Fruit fly (Drosophila melanogaster) whole organism, embryonic: Measurements from ENCODE around the gene QIL1.

Source experiments
- Abd-B ChIP-seq: fragments of 200-800 bp; sonication (Bioruptor generic); optimal IDR thresholded peaks from 2 replicates; lab custom pipeline; 2018; ENCODE audit warnings: missing biosample characterization, mild to moderate bottlenecking, missing genetic modification characterization, moderate library complexity
- B-H2 ChIP-seq: fragments of 200-800 bp; sonication (Bioruptor generic); optimal IDR thresholded peaks from 2 replicates; lab custom pipeline; 2018; ENCODE audit warnings: missing biosample characterization, mild to moderate bottlenecking, missing genetic modification characterization
- Bteb2 ChIP-seq: fragments of 200-800 bp; sonication (Bioruptor generic); optimal IDR thresholded peaks from 2 replicates; lab custom pipeline; 2016; ENCODE audit warnings: missing biosample characterization, missing genetic modification characterization
- CG10147 ChIP-seq: fragments of 200-800 bp; sonication (Bioruptor generic); optimal IDR thresholded peaks from 2 replicates; lab custom pipeline; 2019; ENCODE audit warnings: missing biosample characterization, mild to moderate bottlenecking, missing genetic modification characterization, moderate library complexity
- CG1024 ChIP-seq: fragments of 200-800 bp; sonication (Bioruptor generic); IDR thresholded peaks from 2 replicates; pipeline ENCODE4 v1.3.6; 2022; ENCODE audit warnings: missing biosample characterization, missing genetic modification characterization
- CG12391 ChIP-seq: fragments of 200-800 bp; sonication (Bioruptor generic); optimal IDR thresholded peaks from 3 replicates; lab custom pipeline; 2018; ENCODE audit warnings: missing biosample characterization, mild to moderate bottlenecking, missing genetic modification characterization, moderate library complexity
- CG13894 ChIP-seq: fragments of 200-800 bp; sonication (Bioruptor generic); optimal IDR thresholded peaks from 3 replicates; lab custom pipeline; 2018; ENCODE audit warnings: missing biosample characterization, mild to moderate bottlenecking, missing genetic modification characterization, moderate library complexity
- CG1603 ChIP-seq: fragments of 200-800 bp; sonication (Bioruptor generic); optimal IDR thresholded peaks from 2 replicates; lab custom pipeline; 2019; ENCODE audit warnings: missing biosample characterization, mild to moderate bottlenecking, missing genetic modification characterization, moderate library complexity
- CG18619 ChIP-seq: fragments of 200-800 bp; sonication (Bioruptor generic); optimal IDR thresholded peaks from 3 replicates; lab custom pipeline; 2017; ENCODE audit warnings: missing biosample characterization, mild to moderate bottlenecking, missing genetic modification characterization
- CG2116 ChIP-seq: fragments of 200-800 bp; sonication (Bioruptor generic); optimal IDR thresholded peaks from 3 replicates; lab custom pipeline; 2018; ENCODE audit warnings: missing biosample characterization, mild to moderate bottlenecking, missing genetic modification characterization
- CG32532 ChIP-seq: fragments of 200-800 bp; sonication (Bioruptor generic); IDR thresholded peaks from 2 replicates; pipeline ENCODE4 v1.3.6; 2022; ENCODE audit warnings: missing biosample characterization, missing genetic modification characterization
- CG32767 ChIP-seq: fragments of 200-800 bp; sonication (Bioruptor generic); IDR thresholded peaks from 2 replicates; pipeline ENCODE4 v1.3.6; 2022; ENCODE audit warnings: missing biosample characterization, missing genetic modification characterization
- CG33557 ChIP-seq: fragments of 200-800 bp; sonication (Bioruptor generic); optimal IDR thresholded peaks from 2 replicates; lab custom pipeline; 2019; ENCODE audit warnings: missing biosample characterization, mild to moderate bottlenecking, missing genetic modification characterization, moderate library complexity
- CG4424 ChIP-seq: fragments of 200-800 bp; sonication (Bioruptor generic); optimal IDR thresholded peaks from 3 replicates; lab custom pipeline; 2016; ENCODE audit warnings: missing biosample characterization, missing genetic modification characterization
- CG6683 ChIP-seq: fragments of 200-800 bp; sonication (Bioruptor generic); optimal IDR thresholded peaks from 2 replicates; lab custom pipeline; 2017; ENCODE audit warnings: missing biosample characterization, mild to moderate bottlenecking, missing genetic modification characterization, missing genetic modification reagents
- CG7963 ChIP-seq: fragments of 200-800 bp; sonication (Bioruptor generic); IDR thresholded peaks from 3 replicates; pipeline ENCODE4 v1.3.6; 2022; ENCODE audit warnings: missing biosample characterization, missing genetic modification characterization; ENCODE audit not compliant: partially characterized antibody
- CG9609 ChIP-seq: fragments of 200-800 bp; sonication (Bioruptor generic); optimal IDR thresholded peaks from 3 replicates; lab custom pipeline; 2016; ENCODE audit warnings: missing biosample characterization, missing genetic modification characterization
- CG9932 ChIP-seq: fragments of 200-800 bp; sonication (Bioruptor generic); IDR thresholded peaks from 2 replicates; pipeline ENCODE4 v1.3.6; 2022; ENCODE audit warnings: missing biosample characterization, missing genetic modification characterization
- Kr ChIP-seq: fragments of 200-800 bp; sonication (Bioruptor generic); optimal IDR thresholded peaks from 2 replicates; lab custom pipeline; 2017; ENCODE audit warnings: missing biosample characterization, mild to moderate bottlenecking, missing genetic modification characterization
- Lhr ChIP-seq: fragments of 200-800 bp; sonication (Bioruptor generic); optimal IDR thresholded peaks from 3 replicates; lab custom pipeline; 2017; ENCODE audit warnings: mild to moderate bottlenecking, missing biosample characterization, missing genetic modification reagents, missing genetic modification characterization
- Mad ChIP-seq: fragments of 200-800 bp; sonication (Bioruptor generic); optimal IDR thresholded peaks from 2 replicates; lab custom pipeline; 2016; ENCODE audit warnings: missing biosample characterization, missing genetic modification characterization
- NfI ChIP-seq: fragments of 200-800 bp; sonication (Bioruptor generic); optimal IDR thresholded peaks from 3 replicates; lab custom pipeline; 2018; ENCODE audit warnings: missing biosample characterization, mild to moderate bottlenecking, missing genetic modification characterization, moderate library complexity
- Poxn ChIP-seq: fragments of 200-800 bp; sonication (Bioruptor generic); IDR thresholded peaks from 2 replicates; pipeline ENCODE4 v1.3.6; 2022; ENCODE audit warnings: missing biosample characterization, missing genetic modification characterization
- Rx ChIP-seq: fragments of 200-800 bp; sonication (Bioruptor generic); IDR thresholded peaks from 2 replicates; pipeline ENCODE4 v1.3.6; 2022; ENCODE audit warnings: missing biosample characterization, missing genetic modification characterization
- Scr ChIP-seq: fragments of 200-800 bp; sonication (Bioruptor generic); IDR thresholded peaks from 2 replicates; pipeline ENCODE4 v1.3.6; 2022; ENCODE audit warnings: missing biosample characterization, missing genetic modification characterization; ENCODE audit not compliant: partially characterized antibody
- Sry-δ ChIP-seq: fragments of 200-800 bp; sonication (Bioruptor generic); optimal IDR thresholded peaks from 2 replicates; lab custom pipeline; 2016; ENCODE audit warnings: missing biosample characterization, missing genetic modification characterization
- al ChIP-seq: fragments of 200-800 bp; sonication (Bioruptor generic); IDR thresholded peaks from 2 replicates; pipeline ENCODE4 v1.3.6; 2022; ENCODE audit warnings: missing biosample characterization, missing genetic modification characterization
- ci ChIP-seq: fragments of 200-800 bp; sonication (Bioruptor generic); IDR thresholded peaks from 3 replicates; pipeline ENCODE4 v1.3.6; 2022; ENCODE audit warnings: missing biosample characterization, missing genetic modification characterization
- dmrt11E ChIP-seq: fragments of 200-800 bp; sonication (Bioruptor generic); optimal IDR thresholded peaks from 3 replicates; lab custom pipeline; 2018; ENCODE audit warnings: missing biosample characterization, mild to moderate bottlenecking, missing genetic modification characterization, moderate library complexity
- dysf ChIP-seq: fragments of 200-800 bp; sonication (Bioruptor generic); IDR thresholded peaks from 3 replicates; pipeline ENCODE4 v1.3.6; 2022; ENCODE audit warnings: missing biosample characterization, missing genetic modification characterization
- eyg ChIP-seq: fragments of 200-800 bp; sonication (Bioruptor generic); optimal IDR thresholded peaks from 3 replicates; lab custom pipeline; 2016; ENCODE audit warnings: missing biosample characterization, missing genetic modification characterization
- fd96Cb ChIP-seq: fragments of 200-800 bp; sonication (Bioruptor generic); optimal IDR thresholded peaks from 2 replicates; lab custom pipeline; 2018; ENCODE audit warnings: missing biosample characterization, mild to moderate bottlenecking, missing genetic modification characterization, moderate library complexity
- gro ChIP-seq: fragments of 200-800 bp; sonication (Bioruptor generic); optimal IDR thresholded peaks from 2 replicates; lab custom pipeline; 2016; ENCODE audit warnings: missing biosample characterization, missing genetic modification characterization
- ind ChIP-seq: fragments of 200-800 bp; sonication (Bioruptor generic); optimal IDR thresholded peaks from 3 replicates; lab custom pipeline; 2016; ENCODE audit warnings: missing biosample characterization, missing genetic modification characterization
- kay ChIP-seq: fragments of 200-800 bp; sonication (Bioruptor generic); optimal IDR thresholded peaks from 2 replicates; lab custom pipeline; 2016; ENCODE audit warnings: missing biosample characterization, missing genetic modification characterization
- kni ChIP-seq: fragments of 200-800 bp; sonication (Bioruptor generic); optimal IDR thresholded peaks from 3 replicates; lab custom pipeline; 2017; ENCODE audit warnings: mild to moderate bottlenecking, missing biosample characterization, missing genetic modification reagents, missing genetic modification characterization
- lola ChIP-seq, 3 experiments: fragments of >200 bp in 2 of 3; fragments of 200-800 bp in 1 of 3; sonication (Bioruptor generic) in 1 of 3; optimal IDR thresholded peaks; 2 replicates each; lab custom pipeline; 2017 to 2019; ENCODE audit warnings: missing biosample characterization in 3 of 3, missing genetic modification characterization in 3 of 3, mild to moderate bottlenecking in 1 of 3, moderate library complexity in 1 of 3
- oc ChIP-seq: fragments of 200-800 bp; sonication (Bioruptor generic); optimal IDR thresholded peaks from 2 replicates; lab custom pipeline; 2018; ENCODE audit warnings: missing biosample characterization, mild to moderate bottlenecking, missing genetic modification characterization, moderate library complexity
- prd ChIP-seq, 3 experiments: fragments of >200 bp in 2 of 3; fragments of 200-800 bp in 1 of 3; sonication (Bioruptor generic) in 1 of 3; optimal IDR thresholded peaks in 2 of 3; IDR thresholded peaks in 1 of 3; 2 replicates in 2 of 3; 3 replicates in 1 of 3; pipeline versions ENCODE4 v1.3.6 to Lab custom; 2017 to 2022; ENCODE audit warnings: missing biosample characterization in 1 of 3, missing genetic modification characterization in 1 of 3
- ro ChIP-seq: fragments of 200-800 bp; sonication (Bioruptor generic); IDR thresholded peaks from 2 replicates; pipeline ENCODE4 v1.3.6; 2022; ENCODE audit warnings: missing biosample characterization, missing genetic modification characterization
- sens ChIP-seq: fragments of 200-800 bp; sonication (Bioruptor generic); peaks from one replicate; lab custom pipeline; 2016; ENCODE audit warnings: missing biosample characterization, missing genetic modification characterization
- sna ChIP-seq: fragments of 200-800 bp; sonication (Bioruptor generic); IDR thresholded peaks from 2 replicates; pipeline ENCODE4 v1.3.6; 2022; ENCODE audit warnings: missing biosample characterization, missing genetic modification characterization; ENCODE audit not compliant: partially characterized antibody
- sob ChIP-seq: fragments of 200-800 bp; sonication (Bioruptor generic); IDR thresholded peaks from 2 replicates; pipeline ENCODE4 v1.3.6; 2022; ENCODE audit warnings: missing biosample characterization, missing genetic modification characterization
- stwl ChIP-seq: fragments of 200-800 bp; sonication (Bioruptor generic); optimal IDR thresholded peaks from 3 replicates; lab custom pipeline; 2018; ENCODE audit warnings: missing biosample characterization, mild to moderate bottlenecking, missing genetic modification characterization, moderate library complexity
- tll ChIP-seq, 2 experiments: fragments of 200-800 bp in 1 of 2; fragments of >200 bp in 1 of 2; sonication (Bioruptor generic) in 1 of 2; optimal IDR thresholded peaks; 2 replicates each; lab custom pipeline; 2017 to 2019; ENCODE audit warnings: missing biosample characterization in 2 of 2, missing genetic modification characterization in 2 of 2, mild to moderate bottlenecking in 1 of 2, moderate library complexity in 1 of 2
- tup ChIP-seq: fragments of 200-800 bp; sonication (Bioruptor generic); optimal IDR thresholded peaks from 2 replicates; lab custom pipeline; 2016; ENCODE audit warnings: missing biosample characterization, mild to moderate bottlenecking, missing genetic modification characterization, moderate library complexity
- usp ChIP-seq: fragments of >200 bp; optimal IDR thresholded peaks from 2 replicates; lab custom pipeline; 2017; ENCODE audit warnings: missing biosample characterization, missing genetic modification characterization
- vvl ChIP-seq: fragments of 200-800 bp; sonication (Bioruptor generic); IDR thresholded peaks from 2 replicates; pipeline ENCODE4 v1.3.6; 2022; ENCODE audit warnings: missing biosample characterization, missing genetic modification characterization

The QIL1 gene

DNA sequence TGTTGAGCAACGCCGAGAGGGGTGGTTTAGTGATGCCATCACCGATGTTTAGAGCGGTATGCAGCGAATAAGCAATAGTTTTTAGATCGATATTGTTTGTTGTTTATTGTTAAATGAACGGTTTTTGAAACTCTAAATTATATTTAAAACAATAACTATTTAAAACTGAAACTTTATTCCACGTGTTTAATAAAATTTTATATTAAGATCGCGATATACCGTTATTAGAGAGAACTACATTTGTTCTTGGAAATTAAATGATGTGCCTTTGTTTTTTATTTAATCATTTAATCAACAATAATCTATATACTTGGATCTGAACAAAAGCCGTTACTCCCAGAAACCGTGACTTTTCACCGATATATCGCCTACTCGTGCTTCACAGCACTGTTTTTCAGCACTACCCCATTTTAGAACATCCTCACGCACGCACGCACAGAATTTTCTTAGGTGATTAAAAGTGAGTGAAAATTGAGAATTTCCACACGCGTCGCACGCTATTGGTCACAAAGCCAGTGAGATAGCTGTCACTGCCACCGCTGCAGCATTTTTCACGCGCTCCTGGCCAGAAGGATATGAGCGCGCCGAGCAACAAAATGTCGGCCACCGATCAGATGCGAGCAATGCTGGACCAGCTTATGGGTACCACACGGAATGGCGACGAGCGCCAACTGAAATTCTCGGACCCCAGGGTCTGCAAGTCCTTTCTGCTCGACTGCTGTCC lies 48.3 kb downstream of the QIL1 start, which contains the start of the genes U4-U6-60K and CG7564 (continued):
- TF ChIP-seq stwl (tag; lab: Kevin White, UChicago), result peak; percentile 25
- TF ChIP-seq Mad, result peak; percentile 52
- peak; percentile 55 for TF ChIP-seq CG4424 (GFP tag; lab: Kevin White, UChicago)
- TF ChIP-seq CG32767 (GFP tag; lab: Robert Waterston, UW), result no peak
- peak; percentile 44 for TF ChIP-seq eyg (GFP tag; lab: Kevin White, UChicago)
- TF ChIP-seq Bteb2 (GFP tag; lab: Kevin White, UChicago), result peak; percentile 12
- peak; percentile 92 for TF ChIP-seq CG7963 (GFP tag; lab: Robert Waterston, UW)
- TF ChIP-seq al (GFP tag; lab: Robert Waterston, UW), result peak; percentile 54
- peak; percentile 70 for TF ChIP-seq kay (GFP tag; lab: Kevin White, UChicago)
- peak; percentile 44 for TF ChIP-seq CG9609
- peak; percentile 33 for TF ChIP-seq B-H2 (GFP tag; lab: Kevin White, UChicago)
- TF ChIP-seq CG1603 (tag; lab: Kevin White, UChicago), result peak; percentile 44
- TF ChIP-seq CG18619 (GFP tag; lab: Kevin White, UChicago), result peak; percentile 71
- no peak for TF ChIP-seq ro
- peak; percentile 51 for TF ChIP-seq CG10147 (GFP tag; lab: Kevin White, UChicago)
- TF ChIP-seq CG6683 (GFP tag; lab: Kevin White, UChicago), result peak; percentile 37
- TF ChIP-seq CG9932 (GFP tag; lab: Robert Waterston, UW), result peak; percentile 95
- no peak for TF ChIP-seq gro (GFP tag; lab: Kevin White, UChicago)
- peak; percentile 15 for TF ChIP-seq tup (GFP tag; lab: Kevin White, UChicago)
- TF ChIP-seq CG2116 (GFP tag; lab: Kevin White, UChicago), result peak; percentile 62
- no peak for TF ChIP-seq Kr (GFP tag; lab: Kevin White, UChicago)
- peak; percentile 76 for TF ChIP-seq CG32532 (GFP tag; lab: Robert Waterston, UW)
- peak; percentile 54 for TF ChIP-seq vvl (GFP tag; lab: Robert Waterston, UW)
- no peak for TF ChIP-seq prd (optimal IDR thresholded peaks at IDR 0.05; lab: Kevin White, UChicago)
- peak; percentile 58; the same call in 2 of the 3 replicates for TF ChIP-seq prd (GFP tag; IDR thresholded peaks at IDR 0.05; lab: Robert Waterston, UW)
- TF ChIP-seq Lhr, result peak; percentile 51
- no peak; the same call in 1 of the 2 replicates for TF ChIP-seq Rx
- TF ChIP-seq sna, result peak; percentile 91
- TF ChIP-seq Poxn, result no peak
- peak; percentile 67 for TF ChIP-seq ind
- peak; percentile 63 for TF ChIP-seq Abd-B
- peak; percentile 42 for TF ChIP-seq dmrt11E
- TF ChIP-seq CG12391, result peak; percentile 73
- TF ChIP-seq CG1024 (GFP tag; lab: Robert Waterston, UW), result 0 out of 2 replicates have a peak, but pooled peaks have one; percentile 34
- no peak for TF ChIP-seq CG13894
- TF ChIP-seq CG33557, result peak; percentile 56
- TF ChIP-seq sens, result peak; percentile 90
- peak; percentile 81 for TF ChIP-seq sob (GFP tag; lab: Robert Waterston, UW)
- TF ChIP-seq NfI, result peak; percentile 64
- peak; percentile 60 for TF ChIP-seq kni
- no peak for TF ChIP-seq usp
- no peak for TF ChIP-seq oc (tag; lab: Kevin White, UChicago)
- TF ChIP-seq fd96Cb (tag; lab: Kevin White, UChicago), result peak; percentile 40
- TF ChIP-seq tll (GFP tag; optimal IDR thresholded peaks at IDR 0.05; lab: Kevin White, UChicago), result peak in 1 of 2 experiments; percentile 71
- TF ChIP-seq ci (GFP tag; lab: Robert Waterston, UW), result no peak; the same call in 2 of the 3 replicates
- TF ChIP-seq dysf (GFP tag; lab: Robert Waterston, UW), result peak; percentile 68; the same call in 1 of the 3 replicates
- peak; percentile 79 for TF ChIP-seq Sry-δ (GFP tag; lab: Kevin White, UChicago)
- TF ChIP-seq lola (GFP tag; optimal IDR thresholded peaks at IDR 0.05; lab: Kevin White, UChicago), result peak in 1 of 3 experiments; percentile 69
- peak; percentile 97 for TF ChIP-seq Scr (GFP tag; lab: Robert Waterston, UW)
